Worm (Caenorhabditis elegans) whole organism, midembryonic: ENCODE data around the gene EEED8.18.

Experiments
- T22C8.4 ChIP-seq: fragments of 200-800 bp; sonication (Bioruptor generic); IDR thresholded peaks from 2 replicates; pipeline ENCODE4 v1.3.6; 2022; ENCODE audit warnings: missing genetic modification characterization, missing compliant biosample characterization
- flt-1 ChIP-seq: fragments of 200-800 bp; sonication (Bioruptor generic); IDR thresholded peaks from 2 replicates; pipeline ENCODE4 v1.3.6; 2022; ENCODE audit warnings: missing genetic modification characterization, missing compliant biosample characterization
- klf-2 ChIP-seq: fragments of 200-800 bp; sonication (Bioruptor generic); conservative IDR thresholded peaks from 2 replicates; pipeline ENCODE4 v1.3.6; 2022; ENCODE audit warnings: missing genetic modification reagents, missing genetic modification characterization, missing compliant biosample characterization
- med-1 ChIP-seq: sonication (generic microtip); optimal IDR thresholded peaks from 2 replicates; lab custom pipeline; 2017; ENCODE audit warnings: missing genetic modification characterization, mild to moderate bottlenecking, missing compliant biosample characterization, antibody characterized with exemption, missing genetic modification reagents; ENCODE audit not compliant: insufficient read depth
- ref-1 ChIP-seq: fragments of 200-800 bp; sonication (Bioruptor generic); conservative IDR thresholded peaks from 2 replicates; pipeline ENCODE4 v1.3.6; 2022; ENCODE audit warnings: missing genetic modification reagents, missing genetic modification characterization, missing compliant biosample characterization
- tab-1 ChIP-seq: fragments of 200-800 bp; sonication (Bioruptor generic); IDR thresholded peaks from 2 replicates; pipeline ENCODE4 v1.3.6; 2022; ENCODE audit warnings: missing genetic modification characterization, missing compliant biosample characterization

ce11 chrII:5429522-5430257, 17.3 kb upstream of the EEED8.18 start, which contains the start of the genes F07F6.4 and F07F6.2:
- TF ChIP-seq tab-1 (GFP tag; lab: Robert Waterston, UW) (no peak), med-1 (no peak), flt-1 (GFP tag; lab: Robert Waterston, UW) (no peak), klf-2 (GFP tag; lab: Robert Waterston, UW) (no peak), ref-1 (GFP tag; lab: Robert Waterston, UW) (no peak), T22C8.4 (GFP tag; lab: Robert Waterston, UW) (no peak)
